Worm (Caenorhabditis elegans): ENCODE results near the gene mttu-1.

- TF ChIP-seq him-1 (tag; optimal IDR thresholded peaks at IDR 0.05) (no peak), dao-5 (tag; optimal IDR thresholded peaks at IDR 0.05) (no peak)
Observed at ce11 chrIV:11316106-11316505, 19.4 kb upstream of the mttu-1 start.

Data from whole organism, L4/young adult.